Fruit fly (Drosophila melanogaster) whole organism, embryonic: Measurements from ENCODE around the gene Evi5.
A peak's percentile ranks its signal among the peaks of the same experiment; 100 is the strongest.

Source experiments
- Ada2b ChIP-seq: fragments of 200-800 bp; sonication (Bioruptor generic); IDR thresholded peaks from 2 replicates; pipeline ENCODE4 v1.3.6; 2022; ENCODE audit warnings: missing biosample characterization, missing genetic modification characterization
- CG10979 ChIP-seq: fragments of 200-800 bp; sonication (Bioruptor generic); optimal IDR thresholded peaks from 2 replicates; lab custom pipeline; 2018; ENCODE audit warnings: missing biosample characterization, mild to moderate bottlenecking, missing genetic modification characterization, moderate library complexity
- CG11093 ChIP-seq: fragments of 200-800 bp; sonication (Bioruptor generic); IDR thresholded peaks from 3 replicates; pipeline ENCODE4 v1.3.6; 2022; ENCODE audit warnings: missing biosample characterization, missing genetic modification characterization
- CG11456 ChIP-seq: fragments of 200-800 bp; sonication (Bioruptor generic); IDR thresholded peaks from 3 replicates; pipeline ENCODE4 v1.3.6; 2022; ENCODE audit warnings: missing biosample characterization, missing genetic modification characterization
- CG12071 ChIP-seq: fragments of 200-800 bp; sonication (Bioruptor generic); optimal IDR thresholded peaks from 3 replicates; lab custom pipeline; 2018; ENCODE audit warnings: missing biosample characterization, mild to moderate bottlenecking, missing genetic modification characterization
- CG12391 ChIP-seq: fragments of 200-800 bp; sonication (Bioruptor generic); optimal IDR thresholded peaks from 3 replicates; lab custom pipeline; 2018; ENCODE audit warnings: missing biosample characterization, mild to moderate bottlenecking, missing genetic modification characterization, moderate library complexity
- CG13123 ChIP-seq: fragments of 200-800 bp; sonication (Bioruptor generic); optimal IDR thresholded peaks from 2 replicates; lab custom pipeline; 2016; ENCODE audit warnings: missing biosample characterization, missing genetic modification characterization
- CG17186 ChIP-seq: fragments of 200-800 bp; sonication (Bioruptor generic); optimal IDR thresholded peaks from 3 replicates; lab custom pipeline; 2017; ENCODE audit warnings: missing biosample characterization, missing genetic modification reagents, missing genetic modification characterization
- CG17328 ChIP-seq: fragments of 200-800 bp; sonication (Bioruptor generic); IDR thresholded peaks from 2 replicates; pipeline ENCODE4 v1.3.6; 2022; ENCODE audit warnings: missing biosample characterization, missing genetic modification characterization
- CG17568 ChIP-seq: fragments of 200-800 bp; sonication (Bioruptor generic); optimal IDR thresholded peaks from 2 replicates; lab custom pipeline; 2018; ENCODE audit warnings: missing biosample characterization, mild to moderate bottlenecking, missing genetic modification characterization, moderate library complexity
- CG18619 ChIP-seq: fragments of 200-800 bp; sonication (Bioruptor generic); optimal IDR thresholded peaks from 3 replicates; lab custom pipeline; 2017; ENCODE audit warnings: missing biosample characterization, mild to moderate bottlenecking, missing genetic modification characterization
- CG2120 ChIP-seq: fragments of 200-800 bp; sonication (Bioruptor generic); optimal IDR thresholded peaks from 3 replicates; lab custom pipeline; 2016; ENCODE audit warnings: missing biosample characterization, missing genetic modification characterization
- CG2202 ChIP-seq: fragments of 200-800 bp; sonication (Bioruptor generic); optimal IDR thresholded peaks from 2 replicates; lab custom pipeline; 2018; ENCODE audit warnings: missing biosample characterization, mild to moderate bottlenecking, missing genetic modification characterization
- CG2889 ChIP-seq: fragments of 200-800 bp; sonication (Bioruptor generic); IDR thresholded peaks from 3 replicates; pipeline ENCODE4 v1.3.6; 2022; ENCODE audit warnings: missing biosample characterization, missing genetic modification characterization
- CG30020 ChIP-seq: fragments of 200-800 bp; optimal IDR thresholded peaks from 2 replicates; lab custom pipeline; 2019; ENCODE audit warnings: missing biosample characterization, mild to moderate bottlenecking, missing genetic modification characterization, moderate library complexity
- CG6654 ChIP-seq: fragments of 200-800 bp; sonication (Bioruptor generic); optimal IDR thresholded peaks from 2 replicates; lab custom pipeline; 2017; ENCODE audit warnings: missing biosample characterization, mild to moderate bottlenecking, missing genetic modification characterization
- CG7357 ChIP-seq: fragments of 200-800 bp; sonication (Bioruptor generic); IDR thresholded peaks from 3 replicates; pipeline ENCODE4 v1.3.6; 2022; ENCODE audit warnings: missing biosample characterization, missing genetic modification characterization
- CG7556 ChIP-seq: fragments of 200-800 bp; sonication (Bioruptor generic); optimal IDR thresholded peaks from 2 replicates; lab custom pipeline; 2017; ENCODE audit warnings: missing biosample characterization, mild to moderate bottlenecking, missing genetic modification characterization
- CG8281 ChIP-seq: fragments of 200-800 bp; sonication (Bioruptor generic); optimal IDR thresholded peaks from 2 replicates; lab custom pipeline; 2018; ENCODE audit warnings: missing biosample characterization, mild to moderate bottlenecking, missing genetic modification characterization, moderate library complexity
- CrebB ChIP-seq: fragments of 200-800 bp; sonication (Bioruptor generic); optimal IDR thresholded peaks from 3 replicates; lab custom pipeline; 2018; ENCODE audit warnings: missing biosample characterization, mild to moderate bottlenecking, missing genetic modification characterization
- D19A ChIP-seq: fragments of 200-800 bp; optimal IDR thresholded peaks from 3 replicates; lab custom pipeline; 2019; ENCODE audit warnings: missing biosample characterization, mild to moderate bottlenecking, missing genetic modification characterization, moderate library complexity
- E2f2 ChIP-seq: fragments of 200-800 bp; sonication (Bioruptor generic); IDR thresholded peaks from 2 replicates; pipeline ENCODE4 v1.3.6; 2022; ENCODE audit warnings: missing biosample characterization, missing genetic modification characterization
- Ets65A ChIP-seq: fragments of 200-800 bp; sonication (Bioruptor generic); peaks from one replicate; lab custom pipeline; 2016; ENCODE audit warnings: missing biosample characterization, missing genetic modification characterization
- GATAe ChIP-seq: fragments of 200-800 bp; sonication (Bioruptor generic); conservative IDR thresholded peaks from 2 replicates; pipeline ENCODE4 v1.3.6; 2022; ENCODE audit warnings: missing biosample characterization, missing genetic modification characterization
- Gsc ChIP-seq: fragments of 200-800 bp; sonication (Bioruptor generic); IDR thresholded peaks from 2 replicates; pipeline ENCODE4 v1.3.6; 2022; ENCODE audit warnings: missing biosample characterization, missing genetic modification characterization
- Hmr ChIP-seq: fragments of 200-800 bp; sonication (Bioruptor generic); optimal IDR thresholded peaks from 3 replicates; lab custom pipeline; 2017; ENCODE audit warnings: mild to moderate bottlenecking, missing biosample characterization, missing genetic modification reagents, missing genetic modification characterization
- Hmx ChIP-seq: fragments of 200-800 bp; sonication (Bioruptor generic); optimal IDR thresholded peaks from 2 replicates; lab custom pipeline; 2016; ENCODE audit warnings: missing biosample characterization, missing genetic modification characterization
- Hr51 ChIP-seq, 2 experiments: fragments of 200-800 bp; sonication (Bioruptor generic); optimal IDR thresholded peaks; 2 replicates in 1 of 2; 3 replicates in 1 of 2; lab custom pipeline; 2016 to 2018; ENCODE audit warnings: missing biosample characterization in 2 of 2, missing genetic modification characterization in 2 of 2, mild to moderate bottlenecking in 1 of 2, moderate library complexity in 1 of 2
- Lim3 ChIP-seq: fragments of 200-800 bp; sonication (Bioruptor generic); IDR thresholded peaks from 2 replicates; pipeline ENCODE4 v1.3.6; 2022; ENCODE audit warnings: missing biosample characterization, missing genetic modification characterization
- MESR4 ChIP-seq: fragments of 200-800 bp; sonication (Bioruptor generic); optimal IDR thresholded peaks from 2 replicates; lab custom pipeline; 2018; ENCODE audit warnings: missing biosample characterization, mild to moderate bottlenecking, missing genetic modification characterization, moderate library complexity
- Oaz ChIP-seq: fragments of 200-800 bp; sonication (Bioruptor generic); IDR thresholded peaks from 2 replicates; pipeline ENCODE4 v1.3.6; 2022; ENCODE audit warnings: missing biosample characterization, missing genetic modification characterization
- ara ChIP-seq: fragments of 200-800 bp; sonication (Bioruptor generic); IDR thresholded peaks from 2 replicates; pipeline ENCODE4 v1.3.6; 2022; ENCODE audit warnings: missing biosample characterization, missing genetic modification characterization
- chm ChIP-seq: fragments of 200-800 bp; sonication (Bioruptor generic); IDR thresholded peaks from 2 replicates; pipeline ENCODE4 v1.3.6; 2022; ENCODE audit warnings: missing biosample characterization, missing genetic modification characterization
- dmrt11E ChIP-seq: fragments of 200-800 bp; sonication (Bioruptor generic); optimal IDR thresholded peaks from 3 replicates; lab custom pipeline; 2018; ENCODE audit warnings: missing biosample characterization, mild to moderate bottlenecking, missing genetic modification characterization, moderate library complexity
- dysf ChIP-seq: fragments of 200-800 bp; sonication (Bioruptor generic); IDR thresholded peaks from 3 replicates; pipeline ENCODE4 v1.3.6; 2022; ENCODE audit warnings: missing biosample characterization, missing genetic modification characterization
- exex ChIP-seq: fragments of 200-800 bp; sonication (Bioruptor generic); optimal IDR thresholded peaks from 4 replicates; lab custom pipeline; 2018; ENCODE audit warnings: missing biosample characterization, mild to moderate bottlenecking, missing genetic modification characterization, moderate library complexity
- gsb ChIP-seq: fragments of 200-800 bp; sonication (Bioruptor generic); IDR thresholded peaks from 2 replicates; pipeline ENCODE4 v1.3.6; 2022; ENCODE audit warnings: missing biosample characterization, missing genetic modification characterization
- hth ChIP-seq: fragments of >200 bp; optimal IDR thresholded peaks from 2 replicates; lab custom pipeline; 2017; ENCODE audit warnings: inconsistent platforms
- jumu ChIP-seq: fragments of 200-800 bp; sonication (Bioruptor generic); optimal IDR thresholded peaks from 3 replicates; lab custom pipeline; 2016; ENCODE audit warnings: missing biosample characterization, missing genetic modification characterization
- mam ChIP-seq: fragments of 200-800 bp; sonication (Bioruptor generic); optimal IDR thresholded peaks from 3 replicates; lab custom pipeline; 2016; ENCODE audit warnings: missing biosample characterization, missing genetic modification characterization
- nerfin-1 ChIP-seq: fragments of 200-800 bp; sonication (Bioruptor generic); optimal IDR thresholded peaks from 3 replicates; lab custom pipeline; 2019; ENCODE audit warnings: missing biosample characterization, mild to moderate bottlenecking, missing genetic modification characterization, moderate library complexity
- odd ChIP-seq: fragments of 200-800 bp; sonication (Bioruptor generic); optimal IDR thresholded peaks from 2 replicates; lab custom pipeline; 2017; ENCODE audit warnings: missing biosample characterization, mild to moderate bottlenecking, missing genetic modification characterization
- pros ChIP-seq: fragments of 200-800 bp; sonication (Bioruptor generic); optimal IDR thresholded peaks from 3 replicates; lab custom pipeline; 2019; ENCODE audit warnings: missing biosample characterization, mild to moderate bottlenecking, missing genetic modification characterization, moderate library complexity
- sc ChIP-seq, 3 experiments: fragments of >200 bp in 2 of 3; fragments of 200-800 bp in 1 of 3; sonication (Bioruptor generic) in 1 of 3; optimal IDR thresholded peaks; 2 replicates in 2 of 3; 3 replicates in 1 of 3; lab custom pipeline; 2017; ENCODE audit warnings: mild to moderate bottlenecking in 1 of 3, missing biosample characterization in 1 of 3, missing genetic modification characterization in 1 of 3, missing genetic modification reagents in 1 of 3
- slou ChIP-seq: fragments of 200-800 bp; sonication (Bioruptor generic); optimal IDR thresholded peaks from 3 replicates; lab custom pipeline; 2016; ENCODE audit warnings: missing biosample characterization, missing genetic modification characterization
- ssp ChIP-seq: fragments of 200-800 bp; sonication (Bioruptor generic); IDR thresholded peaks from 2 replicates; pipeline ENCODE4 v1.3.6; 2022; ENCODE audit warnings: missing biosample characterization, missing genetic modification characterization
- sug ChIP-seq: fragments of 200-800 bp; optimal IDR thresholded peaks from 2 replicates; lab custom pipeline; 2019; ENCODE audit warnings: missing biosample characterization, mild to moderate bottlenecking, missing genetic modification characterization, moderate library complexity
- vnd ChIP-seq: fragments of 200-800 bp; sonication (Bioruptor generic); IDR thresholded peaks from 3 replicates; pipeline ENCODE4 v1.3.6; 2022; ENCODE audit warnings: missing biosample characterization, missing genetic modification characterization; ENCODE audit not compliant: partially characterized antibody
- vvl ChIP-seq: fragments of 200-800 bp; sonication (Bioruptor generic); IDR thresholded peaks from 2 replicates; pipeline ENCODE4 v1.3.6; 2022; ENCODE audit warnings: missing biosample characterization, missing genetic modification characterization
- wdn ChIP-seq: fragments of 200-800 bp; sonication (Bioruptor generic); IDR thresholded peaks from 2 replicates; pipeline ENCODE4 v1.3.6; 2022; ENCODE audit warnings: missing biosample characterization, missing genetic modification characterization

Evi5 gene

dm6 chrX:11451027-11451572 lies 3.1 kb downstream of the Evi5 start (continued):
- TF ChIP-seq slou (GFP tag; lab: Kevin White, UChicago) = no peak
- peak; percentile 44 for TF ChIP-seq Hmr (GFP tag; lab: Kevin White, UChicago)
- TF ChIP-seq dmrt11E (tag; lab: Kevin White, UChicago) = no peak
- no peak for TF ChIP-seq CG17186 (GFP tag; lab: Kevin White, UChicago)
- no peak for TF ChIP-seq wdn (GFP tag; lab: Robert Waterston, UW)
- TF ChIP-seq CG30020 = no peak
- TF ChIP-seq exex (tag; lab: Kevin White, UChicago) = no peak
- no peak for TF ChIP-seq vnd (GFP tag; lab: Robert Waterston, UW)
- no peak for TF ChIP-seq hth (lab: Kevin White, UChicago)
- TF ChIP-seq ssp (GFP tag; lab: Robert Waterston, UW) = no peak
- TF ChIP-seq CG7357 (GFP tag; lab: Robert Waterston, UW) = peak; percentile 27; the same call in 1 of the 3 replicates
- 0 out of 2 replicates have a peak, but pooled peaks have one; percentile 31 for TF ChIP-seq chm (GFP tag; lab: Robert Waterston, UW)
- peak; percentile 24; the same call in 1 of the 2 replicates for TF ChIP-seq E2f2
- peak; percentile 61 for TF ChIP-seq CG17328
- peak; percentile 90 for TF ChIP-seq Ets65A (GFP tag; lab: Kevin White, UChicago)
- no peak for TF ChIP-seq odd (GFP tag; lab: Kevin White, UChicago)
- no peak for TF ChIP-seq CG10979 (tag; lab: Kevin White, UChicago)
- peak; percentile 49 for TF ChIP-seq CG12071
- peak; percentile 45 for TF ChIP-seq CG18619
- TF ChIP-seq CG6654 (GFP tag; lab: Kevin White, UChicago) = no peak
- peak; percentile 24 for TF ChIP-seq sug (tag; lab: Kevin White, UChicago)
- TF ChIP-seq CG11456 (GFP tag; lab: Robert Waterston, UW) = peak; percentile 56; the same call in 2 of the 3 replicates
- TF ChIP-seq pros (GFP tag; lab: Kevin White, UChicago) = no peak
- TF ChIP-seq Gsc (GFP tag; lab: Robert Waterston, UW) = no peak
- TF ChIP-seq CG2202 = no peak
- TF ChIP-seq CG2120 (GFP tag; lab: Kevin White, UChicago) = peak; percentile 70
- no peak for TF ChIP-seq CG13123 (GFP tag; lab: Kevin White, UChicago)
- TF ChIP-seq CG8281 (tag; lab: Kevin White, UChicago) = no peak
- no peak for TF ChIP-seq jumu (GFP tag; lab: Kevin White, UChicago)
- peak; percentile 36; the same call in 1 of the 2 replicates for TF ChIP-seq gsb (GFP tag; lab: Robert Waterston, UW)
- no peak for TF ChIP-seq Lim3
- no peak for TF ChIP-seq sc (optimal IDR thresholded peaks at IDR 0.05; lab: Kevin White, UChicago)
- TF ChIP-seq sc (GFP tag; optimal IDR thresholded peaks at IDR 0.05; lab: Kevin White, UChicago) = no peak
- TF ChIP-seq CG11093 (GFP tag; lab: Robert Waterston, UW) = no peak
- peak; percentile 51 for TF ChIP-seq mam (GFP tag; lab: Kevin White, UChicago)
- peak; percentile 82 for TF ChIP-seq dysf
- no peak for TF ChIP-seq CG7556
- TF ChIP-seq CrebB (tag; lab: Kevin White, UChicago) = peak; percentile 35
- TF ChIP-seq vvl (GFP tag; lab: Robert Waterston, UW) = peak; percentile 77; the same call in 1 of the 2 replicates
- TF ChIP-seq CG2889 (GFP tag; lab: Robert Waterston, UW) = peak; percentile 43; the same call in 1 of the 3 replicates
- no peak for TF ChIP-seq ara (GFP tag; lab: Robert Waterston, UW)
- TF ChIP-seq MESR4 (GFP tag; lab: Kevin White, UChicago) = no peak
- TF ChIP-seq Hmx = no peak
- TF ChIP-seq CG12391 (tag; lab: Kevin White, UChicago) = peak; percentile 6
- 0 out of 2 replicates have a peak, but pooled peaks have one; percentile 42 for TF ChIP-seq Oaz (GFP tag; lab: Robert Waterston, UW)
- no peak for TF ChIP-seq CG17568 (GFP tag; lab: Kevin White, UChicago)
- TF ChIP-seq D19A = no peak
- TF ChIP-seq Hr51 (GFP tag; optimal IDR thresholded peaks at IDR 0.05; lab: Kevin White, UChicago) = peak; percentile 27 to 65
- peak; percentile 64 for TF ChIP-seq Ada2b (GFP tag; lab: Robert Waterston, UW)
- TF ChIP-seq GATAe (GFP tag; lab: Robert Waterston, UW) = no peak
- no peak for TF ChIP-seq nerfin-1 (tag; lab: Kevin White, UChicago)
